Fruit fly (Drosophila melanogaster) whole organism, pupa: ENCODE measurements around the gene CG17121.

ENCODE experiments used
- CG10348 ChIP-seq: fragments of 200-800 bp; sonication (Bioruptor generic); IDR thresholded peaks from 2 replicates; pipeline ENCODE4 v1.3.6; 2022; ENCODE audit warnings: missing biosample characterization, missing genetic modification characterization
- CG12605 ChIP-seq: fragments of 200-800 bp; sonication (Bioruptor generic); IDR thresholded peaks from 2 replicates; pipeline ENCODE4 v1.3.6; 2022; ENCODE audit warnings: missing biosample characterization, missing genetic modification characterization
- CG14655 ChIP-seq: fragments of 200-800 bp; sonication (Bioruptor generic); optimal IDR thresholded peaks from 3 replicates; lab custom pipeline; 2017; ENCODE audit warnings: mild to moderate bottlenecking, missing biosample characterization, missing genetic modification reagents, missing genetic modification characterization
- CG15710 ChIP-seq: fragments of 200-800 bp; sonication (Bioruptor generic); optimal IDR thresholded peaks from 2 replicates; lab custom pipeline; 2018; ENCODE audit warnings: missing biosample characterization, mild to moderate bottlenecking, missing genetic modification characterization, moderate library complexity
- CG32121 ChIP-seq: fragments of 200-800 bp; sonication (Bioruptor generic); IDR thresholded peaks from 2 replicates; pipeline ENCODE4 v1.3.6; 2022; ENCODE audit warnings: missing biosample characterization, missing genetic modification characterization
- CG34367 ChIP-seq: fragments of 200-800 bp; sonication (Bioruptor generic); optimal IDR thresholded peaks from 2 replicates; lab custom pipeline; 2018; ENCODE audit warnings: missing biosample characterization, mild to moderate bottlenecking, missing genetic modification characterization
- D1 ChIP-seq: fragments of 200-800 bp; sonication (Bioruptor generic); optimal IDR thresholded peaks from 2 replicates; lab custom pipeline; 2018; ENCODE audit warnings: missing biosample characterization, mild to moderate bottlenecking, missing genetic modification characterization, moderate library complexity
- Ets98B ChIP-seq: fragments of 200-800 bp; sonication (Bioruptor generic); IDR thresholded peaks from 2 replicates; pipeline ENCODE4 v1.3.6; 2022; ENCODE audit warnings: missing biosample characterization, missing genetic modification characterization
- fd96Ca ChIP-seq: fragments of 200-800 bp; sonication (Bioruptor generic); IDR thresholded peaks from 3 replicates; pipeline ENCODE4 v1.3.6; 2022; ENCODE audit warnings: missing biosample characterization, missing genetic modification characterization

DNA sequence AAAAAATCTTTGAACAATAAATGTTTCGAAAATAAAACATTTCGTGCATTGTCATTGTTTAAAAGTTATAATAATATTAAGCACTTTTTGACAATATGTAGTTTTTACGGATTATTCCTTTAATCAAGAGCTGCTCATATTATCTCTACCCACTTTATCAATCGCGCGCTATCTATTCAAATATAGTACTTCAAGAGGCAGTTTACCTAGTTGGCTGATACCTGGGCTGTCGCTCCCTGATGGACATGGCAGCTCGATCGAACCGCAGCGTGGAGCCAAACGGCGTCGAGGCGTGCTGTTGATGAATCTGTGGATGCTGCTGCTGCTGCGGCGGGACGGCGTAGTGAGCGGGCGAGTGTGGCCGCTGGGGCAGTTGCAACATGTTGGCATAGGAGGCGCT lies 12.2 kb upstream of the CG17121 start:
- TF ChIP-seq CG15710 (tag; lab: Kevin White, UChicago) (no peak), CG10348 (GFP tag; lab: Robert Waterston, UW) (no peak), D1 (tag; lab: Kevin White, UChicago) (no peak), CG32121 (GFP tag; lab: Robert Waterston, UW) (no peak), fd96Ca (GFP tag; lab: Robert Waterston, UW) (no peak), CG34367 (tag; lab: Kevin White, UChicago) (no peak), CG14655 (no peak), Ets98B (GFP tag; lab: Robert Waterston, UW) (no peak), CG12605 (no peak)
